Worm (Caenorhabditis elegans): ENCODE measurements around the gene C01G10.17.

DNA sequence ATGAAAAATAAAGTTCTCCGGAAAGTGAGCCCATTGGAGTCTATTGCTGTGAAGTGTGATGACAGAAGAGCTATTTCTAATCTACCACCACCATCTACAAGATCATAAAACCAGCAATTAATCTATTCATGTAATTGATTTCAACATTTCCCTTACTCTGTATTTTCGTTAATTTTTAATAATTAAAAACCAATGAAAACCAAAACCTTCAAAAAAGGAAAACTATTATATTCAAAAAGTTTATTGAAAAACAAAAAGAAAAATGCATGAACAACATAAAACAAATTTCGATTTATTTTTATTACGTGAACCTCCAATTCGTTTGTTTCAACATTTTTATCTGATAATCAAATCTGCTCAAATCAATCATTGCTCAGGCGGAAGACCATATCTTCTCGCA is 8.9 kb downstream of the C01G10.17 start, which contains the start of gene C01G10.1:
- TF ChIP-seq W03F9.2 (tag; optimal IDR thresholded peaks at IDR 0.05) (no peak), dao-5 (tag; optimal IDR thresholded peaks at IDR 0.05) (no peak)

Measured in whole organism, L4/young adult.